Fruit fly (Drosophila melanogaster) whole organism, prepupa: Measurements from ENCODE around the gene syd.

ENCODE experiments used
- Blimp-1 ChIP-seq: fragments of 200-800 bp; sonication (Bioruptor generic); optimal IDR thresholded peaks from 3 replicates; lab custom pipeline; 2017; ENCODE audit warnings: missing biosample characterization, missing genetic modification characterization, mild to moderate bottlenecking, moderate library complexity, missing genetic modification reagents
- CG11762 ChIP-seq: fragments of 200-800 bp; sonication (Bioruptor generic); optimal IDR thresholded peaks from 3 replicates; lab custom pipeline; 2016; ENCODE audit warnings: missing biosample characterization, missing genetic modification characterization; ENCODE audit not compliant: insufficient read depth
- CG34406 ChIP-seq: fragments of 200-800 bp; sonication (Bioruptor generic); optimal IDR thresholded peaks from 3 replicates; lab custom pipeline; 2016; ENCODE audit warnings: missing biosample characterization, missing genetic modification characterization
- CG4318 ChIP-seq: fragments of 200-800 bp; sonication (Bioruptor generic); optimal IDR thresholded peaks from 3 replicates; lab custom pipeline; 2017; ENCODE audit warnings: missing biosample characterization, mild to moderate bottlenecking, missing genetic modification characterization
- CG9139 ChIP-seq: fragments of 200-800 bp; sonication (Bioruptor generic); optimal IDR thresholded peaks from 3 replicates; lab custom pipeline; 2017; ENCODE audit warnings: missing biosample characterization, mild to moderate bottlenecking, missing genetic modification characterization
- Eip93F ChIP-seq: fragments of 200-800 bp; sonication (Bioruptor generic); optimal IDR thresholded peaks from 2 replicates; lab custom pipeline; 2016; ENCODE audit warnings: missing biosample characterization, mild to moderate bottlenecking, missing genetic modification characterization
- Gug ChIP-seq: fragments of 200-800 bp; sonication (Bioruptor generic); IDR thresholded peaks from 2 replicates; pipeline ENCODE4 v1.3.6; 2022; ENCODE audit warnings: missing biosample characterization, missing genetic modification characterization
- Hr39 ChIP-seq: fragments of 200-800 bp; sonication (Bioruptor generic); optimal IDR thresholded peaks from 2 replicates; lab custom pipeline; 2016; ENCODE audit warnings: missing biosample characterization, missing genetic modification characterization
- Hr4 ChIP-seq: fragments of 200-800 bp; sonication (Bioruptor generic); optimal IDR thresholded peaks from 3 replicates; lab custom pipeline; 2016; ENCODE audit warnings: missing biosample characterization, missing genetic modification characterization
- OdsH ChIP-seq: fragments of 200-800 bp; sonication (Bioruptor generic); optimal IDR thresholded peaks from 3 replicates; lab custom pipeline; 2016; ENCODE audit warnings: missing biosample characterization, missing genetic modification characterization
- fd85E ChIP-seq: fragments of 200-800 bp; sonication (Bioruptor generic); optimal IDR thresholded peaks from 3 replicates; lab custom pipeline; 2016; ENCODE audit warnings: missing biosample characterization, missing genetic modification characterization

DNA sequence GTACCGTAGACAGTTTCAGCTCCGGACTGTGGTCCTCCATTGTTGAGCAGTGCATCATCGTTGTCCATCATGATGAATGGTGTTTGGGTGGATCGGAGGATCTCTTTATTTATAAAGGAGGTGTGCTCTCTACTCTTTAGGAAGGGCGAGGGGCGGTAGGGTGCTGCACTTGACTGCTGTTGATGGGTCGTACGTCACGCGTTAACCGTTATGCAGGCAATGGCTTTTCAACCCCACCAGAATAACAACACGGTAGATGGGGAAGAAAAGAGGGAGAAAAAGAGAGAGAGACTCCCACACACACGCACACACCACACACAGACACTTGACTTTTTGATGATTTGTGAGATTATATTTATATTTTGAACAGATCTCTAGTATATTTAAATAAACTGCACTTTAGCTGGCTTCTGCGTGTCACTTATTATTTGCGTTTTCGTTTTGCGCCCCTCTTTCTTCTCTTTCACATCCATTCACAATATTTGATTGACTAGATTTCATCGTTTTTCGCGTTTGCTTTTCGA, 449 bp downstream of the syd start:
- TF ChIP-seq CG34406 (no peak), Gug (GFP tag; lab: Robert Waterston, UW) (no peak), Hr4 (GFP tag; lab: Kevin White, UChicago) (no peak), CG11762 (GFP tag; lab: Kevin White, UChicago) (no peak), fd85E (GFP tag; lab: Kevin White, UChicago) (no peak), Blimp-1 (no peak), CG9139 (GFP tag; lab: Kevin White, UChicago) (no peak), OdsH (GFP tag; lab: Kevin White, UChicago) (no peak), Eip93F (GFP tag; lab: Kevin White, UChicago) (no peak), Hr39 (GFP tag; lab: Kevin White, UChicago) (no peak), CG4318 (GFP tag; lab: Kevin White, UChicago) (no peak)
